Worm (Caenorhabditis elegans) whole organism, early embryonic: Measurements from ENCODE around the gene srab-8.

ENCODE experiments used
- B0310.2 ChIP-seq: sonication (generic microtip); optimal IDR thresholded peaks from 2 replicates; lab custom pipeline; 2016; ENCODE audit warnings: mild to moderate bottlenecking, missing genetic modification characterization, missing compliant biosample characterization
- aly-1 ChIP-seq: sonication (generic microtip); optimal IDR thresholded peaks from 2 replicates; lab custom pipeline; 2016; ENCODE audit warnings: missing genetic modification characterization, missing compliant biosample characterization
- ama-1 ChIP-seq: fragments of 150-350 bp; optimal IDR thresholded peaks from 2 replicates; lab custom pipeline; 2014
- ceh-13 ChIP-seq: fragments of 200-800 bp; sonication (Bioruptor generic); optimal IDR thresholded peaks from 2 replicates; lab custom pipeline; 2018; ENCODE audit warnings: mild to moderate bottlenecking, missing genetic modification characterization, missing compliant biosample characterization
- ceh-36 ChIP-seq: sonication (generic microtip); optimal IDR thresholded peaks from 2 replicates; lab custom pipeline; 2016; ENCODE audit warnings: missing genetic modification characterization, inconsistent platforms, missing compliant biosample characterization
- ets-7 ChIP-seq: sonication (generic microtip); optimal IDR thresholded peaks from 2 replicates; lab custom pipeline; 2016; ENCODE audit warnings: missing genotype, missing genetic modification characterization, missing compliant biosample characterization
- flt-1 ChIP-seq: fragments of 200-800 bp; sonication (Bioruptor generic); IDR thresholded peaks from 2 replicates; pipeline ENCODE4 v1.3.6; 2022; ENCODE audit warnings: missing genetic modification characterization, missing compliant biosample characterization
- hmbx-1 ChIP-seq: sonication (generic microtip); optimal IDR thresholded peaks from 2 replicates; lab custom pipeline; 2016; ENCODE audit warnings: mild to moderate bottlenecking, missing genetic modification characterization, missing compliant biosample characterization
- hnd-1 ChIP-seq: sonication (generic microtip); optimal IDR thresholded peaks from 2 replicates; lab custom pipeline; 2016; ENCODE audit warnings: missing genetic modification characterization, missing compliant biosample characterization
- pes-1 ChIP-seq: fragments of 200-800 bp; sonication (Bioruptor generic); IDR thresholded peaks from 2 replicates; pipeline ENCODE4 v1.3.6; 2022; ENCODE audit warnings: missing genetic modification reagents, missing genetic modification characterization, missing compliant biosample characterization
- sea-1 ChIP-seq: fragments of 200-800 bp; sonication (Bioruptor generic); conservative IDR thresholded peaks from 2 replicates; pipeline ENCODE4 v1.3.6; 2022; ENCODE audit warnings: missing genetic modification characterization, missing compliant biosample characterization
- tbx-11 ChIP-seq: fragments of 200-800 bp; sonication (Bioruptor generic); IDR thresholded peaks from 2 replicates; pipeline ENCODE4 v1.3.6; 2022; ENCODE audit warnings: missing genetic modification characterization, missing compliant biosample characterization
- tbx-37 ChIP-seq: fragments of 200-800 bp; sonication (Bioruptor generic); conservative IDR thresholded peaks from 2 replicates; pipeline ENCODE4 v1.3.6; 2022; ENCODE audit warnings: missing genetic modification reagents, missing genetic modification characterization, missing compliant biosample characterization
- tra-4 ChIP-seq: sonication (generic microtip); optimal IDR thresholded peaks from 2 replicates; lab custom pipeline; 2017; ENCODE audit warnings: missing genetic modification characterization, missing compliant biosample characterization

DNA sequence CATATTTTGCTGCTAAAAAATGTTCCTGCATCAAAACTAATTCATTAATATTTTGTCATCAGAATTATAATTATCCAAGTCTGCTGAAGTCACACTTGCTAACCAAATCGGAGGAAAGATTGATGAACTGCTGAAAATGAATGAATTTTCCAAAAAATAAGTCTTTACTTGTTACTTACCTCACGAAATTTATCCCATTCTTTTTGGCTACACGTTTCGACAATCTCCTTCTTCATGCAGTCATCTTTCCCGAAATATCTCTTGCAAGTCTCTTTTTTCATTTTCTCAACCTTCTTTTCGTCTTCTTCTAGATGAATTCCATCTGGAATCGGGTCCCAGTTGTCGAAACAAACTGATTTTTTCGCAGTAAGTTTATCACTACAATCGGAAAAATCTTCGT is 17.9 kb upstream of the srab-8 start:
- TF ChIP-seq ets-7 (tag; lab: Kevin White, UChicago) (no peak), sea-1 (GFP tag; lab: Robert Waterston, UW) (no peak), aly-1 (tag; lab: Kevin White, UChicago) (no peak), ama-1 (lab: Kevin White, UChicago) (no peak), tra-4 (tag; lab: Kevin White, UChicago) (no peak), B0310.2 (tag; lab: Kevin White, UChicago) (no peak), flt-1 (GFP tag; lab: Robert Waterston, UW) (no peak), ceh-36 (tag; lab: Kevin White, UChicago) (no peak), tbx-11 (GFP tag; lab: Robert Waterston, UW) (no peak), ceh-13 (GFP tag; lab: Kevin White, UChicago) (no peak), pes-1 (GFP tag; lab: Robert Waterston, UW) (no peak), hnd-1 (tag; lab: Kevin White, UChicago) (no peak), hmbx-1 (tag; lab: Kevin White, UChicago) (no peak), tbx-37 (no peak)
